Fruit fly (Drosophila melanogaster): ENCODE data around the gene CG42507.

The CG42507 gene

DNA sequence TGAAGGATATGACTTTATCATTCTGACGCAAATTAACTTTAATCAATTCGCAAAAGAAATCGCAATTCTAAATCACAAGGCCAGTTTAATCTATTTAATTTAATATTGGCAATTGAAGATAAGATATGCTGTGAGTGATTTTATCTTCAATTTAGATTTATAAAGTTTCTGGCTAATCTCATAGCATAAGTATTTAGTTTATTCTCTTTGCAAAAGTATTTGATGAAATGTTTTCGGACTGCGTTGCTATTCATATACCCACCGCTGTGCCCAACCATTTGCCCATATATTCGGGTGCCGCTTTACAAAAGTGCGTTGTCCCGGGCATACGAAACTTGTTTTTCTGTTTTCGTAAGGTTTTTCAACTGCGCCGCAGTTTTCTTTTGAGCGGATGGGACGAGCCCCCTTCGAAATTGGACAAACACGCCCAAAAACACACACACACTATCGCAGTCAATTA, 27.2 kb upstream of the CG42507 start (continued):
- TF ChIP-seq dimm (GFP tag; IDR thresholded peaks at IDR 0.05): peak; percentile 64
- TF ChIP-seq croc (GFP tag; conservative IDR thresholded peaks at IDR 0.05): peak; percentile 90
- TF ChIP-seq ham (GFP tag; IDR thresholded peaks at IDR 0.05): no peak
- peak; percentile 95 for TF ChIP-seq seq (GFP tag; IDR thresholded peaks at IDR 0.05)
- peak; percentile 98 for TF ChIP-seq odd (GFP tag; optimal IDR thresholded peaks at IDR 0.05)
- TF ChIP-seq jing (GFP tag; optimal IDR thresholded peaks at IDR 0.05): peak; percentile 92
- TF ChIP-seq CG1602 (GFP tag; optimal IDR thresholded peaks at IDR 0.05): peak; percentile 95
- peak; percentile 86 for TF ChIP-seq Nf-YA (GFP tag; IDR thresholded peaks at IDR 0.05)
- peak; percentile 97 for TF ChIP-seq CG1233 (GFP tag; optimal IDR thresholded peaks at IDR 0.05)
- no peak; the same call in 1 of the 2 replicates for TF ChIP-seq CG13287 (GFP tag; IDR thresholded peaks at IDR 0.05; ENCODE audit: partially characterized antibody)
- TF ChIP-seq CG4328 (GFP tag; optimal IDR thresholded peaks at IDR 0.05): peak; percentile 96
- TF ChIP-seq CG7271 (tag; optimal IDR thresholded peaks at IDR 0.05): peak; percentile 85
- TF ChIP-seq CG12071 (GFP tag; optimal IDR thresholded peaks at IDR 0.05): peak; percentile 95
- TF ChIP-seq Tbp (GFP tag; optimal IDR thresholded peaks at IDR 0.05): no peak
- peak; percentile 99 for TF ChIP-seq sens (GFP tag)
- peak; percentile 92 for TF ChIP-seq CG31388 (GFP tag; optimal IDR thresholded peaks at IDR 0.05)
- TF ChIP-seq CG18599 (GFP tag; optimal IDR thresholded peaks at IDR 0.05): peak; percentile 96
- no peak for TF ChIP-seq zen2 (GFP tag; IDR thresholded peaks at IDR 0.05; ENCODE audit: partially characterized antibody)
- peak; percentile 97 for TF ChIP-seq CG18476 (GFP tag; optimal IDR thresholded peaks at IDR 0.05)
- peak; percentile 94 for TF ChIP-seq CG16863 (GFP tag; optimal IDR thresholded peaks at IDR 0.05)
- TF ChIP-seq CG17612 (GFP tag; IDR thresholded peaks at IDR 0.05): peak; percentile 73
- peak; percentile 96 for TF ChIP-seq CG4820 (GFP tag; optimal IDR thresholded peaks at IDR 0.05)
- TF ChIP-seq disco-r (GFP tag; optimal IDR thresholded peaks at IDR 0.05): peak; percentile 92
- peak; percentile 97 for TF ChIP-seq CG13775 (GFP tag; optimal IDR thresholded peaks at IDR 0.05)
- peak; percentile 65 for TF ChIP-seq Neu2 (GFP tag; optimal IDR thresholded peaks at IDR 0.05; ENCODE audit: borderline replicate concordance)
- peak; percentile 96 for TF ChIP-seq CG6689 (GFP tag; IDR thresholded peaks at IDR 0.05)
- peak; percentile 87 for TF ChIP-seq slou (GFP tag; optimal IDR thresholded peaks at IDR 0.05)
- TF ChIP-seq Sin3A (optimal IDR thresholded peaks at IDR 0.05): no peak
- TF ChIP-seq CG8281 (tag; optimal IDR thresholded peaks at IDR 0.05): peak; percentile 88
- peak; percentile 96 for TF ChIP-seq CG2875 (GFP tag; optimal IDR thresholded peaks at IDR 0.05)
- TF ChIP-seq gfzf (GFP tag; optimal IDR thresholded peaks at IDR 0.05): no peak
- peak; percentile 77 for TF ChIP-seq luna (GFP tag; optimal IDR thresholded peaks at IDR 0.05)
- peak; percentile 96 for TF ChIP-seq CG34376 (GFP tag; optimal IDR thresholded peaks at IDR 0.05)
- peak; percentile 90 for TF ChIP-seq CG33213 (GFP tag; optimal IDR thresholded peaks at IDR 0.05)
- TF ChIP-seq dan (GFP tag; IDR thresholded peaks at IDR 0.05): no peak; the same call in 1 of the 2 replicates
- peak; percentile 86 for TF ChIP-seq Ada2b (GFP tag; IDR thresholded peaks at IDR 0.05)
- TF ChIP-seq fd102C (GFP tag; optimal IDR thresholded peaks at IDR 0.05): peak; percentile 60
- TF ChIP-seq CG13624 (GFP tag; optimal IDR thresholded peaks at IDR 0.05): peak; percentile 96
- TF ChIP-seq CG4424 (GFP tag; optimal IDR thresholded peaks at IDR 0.05): peak; percentile 97
- peak; percentile 97 for TF ChIP-seq grau (tag; optimal IDR thresholded peaks at IDR 0.05)
- TF ChIP-seq Hr39 (optimal IDR thresholded peaks at IDR 0.05): no peak
- peak; percentile 99 for TF ChIP-seq CoRest (tag; optimal IDR thresholded peaks at IDR 0.05)
- peak in 1 of 3 experiments; percentile 94 for TF ChIP-seq Stat92E (GFP tag; optimal IDR thresholded peaks at IDR 0.05)
- peak; percentile 81 for TF ChIP-seq Ravus (GFP tag; IDR thresholded peaks at IDR 0.05)
- peak; percentile 64 for TF ChIP-seq TFAM (GFP tag; optimal IDR thresholded peaks at IDR 0.05)
- TF ChIP-seq CG32532 (GFP tag; IDR thresholded peaks at IDR 0.05): peak; percentile 92
- TF ChIP-seq bbx (GFP tag; IDR thresholded peaks at IDR 0.05; ENCODE audit: partially characterized antibody): no peak
- TF ChIP-seq CG11398 (GFP tag; optimal IDR thresholded peaks at IDR 0.05): peak; percentile 89
- peak; percentile 12 for TF ChIP-seq pros (GFP tag; optimal IDR thresholded peaks at IDR 0.05)
- peak; percentile 96 for TF ChIP-seq caup (GFP tag; optimal IDR thresholded peaks at IDR 0.05; ENCODE audit: severe bottlenecking)
- TF ChIP-seq CG17829 (tag; optimal IDR thresholded peaks at IDR 0.05): peak; percentile 98
